Worm (Caenorhabditis elegans): Measurements from ENCODE around the gene snr-3.

DNA sequence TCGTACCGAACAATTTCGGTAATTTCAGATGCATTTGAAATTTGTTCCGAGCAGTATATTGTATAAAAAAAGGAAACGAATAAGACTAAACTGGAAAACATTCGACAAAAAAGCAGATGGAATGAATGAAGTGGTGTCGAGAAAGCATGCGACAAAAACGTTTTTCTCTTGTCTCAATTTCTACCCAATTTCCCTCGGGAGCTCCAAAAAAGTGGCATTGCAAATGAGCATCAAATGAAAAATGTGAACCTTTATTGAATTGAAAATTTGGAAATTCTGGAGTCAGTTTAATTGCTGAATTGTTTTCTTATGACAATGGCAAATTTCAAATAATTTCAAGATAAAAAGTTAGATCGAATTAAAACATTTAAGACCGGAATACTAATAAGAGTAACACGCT lies 10.6 kb upstream of the snr-3 start, which contains the start of gene R05G9.5:
- TF ChIP-seq dpl-1 (GFP tag; optimal IDR thresholded peaks at IDR 0.05) = no peak
- TF ChIP-seq F49E8.2 (tag; optimal IDR thresholded peaks at IDR 0.05; ENCODE audit: insufficient read depth) = no peak
- no peak for TF ChIP-seq B0336.3 (GFP tag; IDR thresholded peaks at IDR 0.05)
- no peak for TF ChIP-seq F57A8.1 (GFP tag; optimal IDR thresholded peaks at IDR 0.05)
- no peak for TF ChIP-seq cebp-2 (GFP tag; IDR thresholded peaks at IDR 0.05)
